Fruit fly (Drosophila melanogaster): ENCODE measurements around the gene msl-1.

Gene msl-1

DNA sequence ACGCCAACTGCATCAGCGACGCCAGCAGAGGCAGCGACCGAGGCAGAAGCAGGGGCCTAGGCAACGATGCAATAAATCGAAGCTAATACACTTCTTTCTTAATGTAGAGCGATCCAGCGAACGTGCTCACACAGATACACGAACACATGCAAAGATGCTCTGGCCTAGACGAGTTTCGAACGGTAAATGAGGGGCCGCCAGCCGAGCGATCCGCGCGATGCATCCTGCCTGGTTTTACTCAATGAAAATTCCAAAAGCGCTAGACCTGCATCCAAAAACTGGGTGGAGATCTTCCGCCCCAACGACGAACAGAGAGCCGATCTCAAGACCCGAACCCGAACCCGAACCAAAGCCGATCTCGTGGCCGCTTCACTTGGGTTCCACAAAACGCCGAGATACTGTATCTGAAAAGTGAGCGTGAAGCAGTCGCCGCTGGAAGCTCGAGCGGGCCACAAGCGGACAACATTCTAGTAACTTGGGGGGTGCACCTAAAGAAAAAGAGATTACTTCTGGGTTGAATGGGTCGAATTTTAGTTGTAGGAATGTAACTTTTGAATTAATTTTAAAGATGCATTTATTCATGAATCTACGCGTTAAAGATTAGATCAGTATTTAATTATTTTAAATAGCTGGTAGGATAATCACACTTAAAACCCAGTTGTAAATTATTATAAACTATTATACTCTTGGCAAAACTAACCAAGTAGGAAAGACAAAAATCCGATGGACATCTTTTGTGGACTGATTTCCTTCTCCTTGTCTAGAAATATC lies 44.3 kb upstream of the msl-1 start (continued):
- TF ChIP-seq CG10669 (GFP tag; optimal IDR thresholded peaks at IDR 0.05) (no peak), Hr38 (GFP tag; optimal IDR thresholded peaks at IDR 0.05) (no peak), acj6 (GFP tag; optimal IDR thresholded peaks at IDR 0.05) (no peak), dac (GFP tag; optimal IDR thresholded peaks at IDR 0.05) (no peak), achi (GFP tag; optimal IDR thresholded peaks at IDR 0.05) (no peak), fd59A (GFP tag; optimal IDR thresholded peaks at IDR 0.05) (no peak), CG8319 (GFP tag; optimal IDR thresholded peaks at IDR 0.05) (no peak), Eip75B (GFP tag; optimal IDR thresholded peaks at IDR 0.05) (peak; percentile 42), CG15336 (GFP tag; IDR thresholded peaks at IDR 0.05) (no peak; the same call in 1 of the 2 replicates), CG4318 (GFP tag; optimal IDR thresholded peaks at IDR 0.05) (no peak), ss (GFP tag; optimal IDR thresholded peaks at IDR 0.05) (peak; percentile 38 to 56), net (GFP tag; optimal IDR thresholded peaks at IDR 0.05) (peak; percentile 12), fkh (GFP tag; optimal IDR thresholded peaks at IDR 0.05) (no peak), CG6163 (GFP tag; IDR thresholded peaks at IDR 0.05) (no peak), vri (GFP tag; optimal IDR thresholded peaks at IDR 0.05) (no peak), CG3032 (tag; optimal IDR thresholded peaks at IDR 0.05) (no peak), Sox15 (GFP tag; optimal IDR thresholded peaks at IDR 0.05) (no peak), eg (GFP tag; IDR thresholded peaks at IDR 0.05) (peak; percentile 40; the same call in 1 of the 3 replicates), cyc (GFP tag; optimal IDR thresholded peaks at IDR 0.05) (no peak), Sox14 (GFP tag; optimal IDR thresholded peaks at IDR 0.05) (no peak), CG7368 (GFP tag; optimal IDR thresholded peaks at IDR 0.05) (peak; percentile 4), svp (GFP tag) (peak; percentile 77), CG11902 (GFP tag; optimal IDR thresholded peaks at IDR 0.05) (no peak), fd85E (GFP tag; optimal IDR thresholded peaks at IDR 0.05) (no peak), CG3919 (GFP tag; optimal IDR thresholded peaks at IDR 0.05) (peak; percentile 42), Hr4 (GFP tag; optimal IDR thresholded peaks at IDR 0.05) (no peak), CG32006 (GFP tag; optimal IDR thresholded peaks at IDR 0.05) (peak; percentile 49), Met (GFP tag; optimal IDR thresholded peaks at IDR 0.05) (no peak), CG10631 (GFP tag; optimal IDR thresholded peaks at IDR 0.05) (no peak), CG11294 (GFP tag; IDR thresholded peaks at IDR 0.05) (no peak)

DNA sequence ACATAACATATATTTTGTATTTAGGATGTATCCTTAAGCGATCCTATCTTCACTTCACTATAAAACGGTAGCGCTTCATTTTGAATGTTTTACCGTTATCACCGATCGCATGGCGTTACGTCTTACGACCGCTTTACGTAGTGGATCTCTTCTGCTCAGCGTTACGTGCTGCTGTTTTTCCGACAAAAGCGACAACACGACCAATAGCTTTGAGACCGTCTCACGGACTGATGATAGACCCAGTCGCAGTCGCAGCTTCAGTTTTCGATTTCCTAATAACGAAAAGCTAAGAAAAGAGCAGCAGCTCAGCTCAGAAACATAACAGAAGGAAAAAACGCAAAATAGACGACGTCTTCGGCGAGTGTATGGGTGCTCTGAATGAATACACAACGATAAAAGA lies 43.7 kb upstream of the msl-1 start, which contains the start of gene CG10348:
Gene CG10348 (minus strand): TSS at position 234 of the 400 bp plus-strand sequence.
- TF ChIP-seq Sox102F (GFP tag; optimal IDR thresholded peaks at IDR 0.05) (no peak), svp (GFP tag) (no peak), Eip93F (GFP tag; optimal IDR thresholded peaks at IDR 0.05) (no peak), CG7368 (GFP tag; optimal IDR thresholded peaks at IDR 0.05) (no peak), CG6163 (GFP tag; IDR thresholded peaks at IDR 0.05) (no peak; the same call in 2 of the 3 replicates), Sox15 (GFP tag; optimal IDR thresholded peaks at IDR 0.05) (no peak), lz (GFP tag; optimal IDR thresholded peaks at IDR 0.05) (no peak), Eip78C (GFP tag) (no peak), Sox14 (GFP tag; optimal IDR thresholded peaks at IDR 0.05) (no peak), Lpt (GFP tag; optimal IDR thresholded peaks at IDR 0.05) (no peak), CG15336 (GFP tag; IDR thresholded peaks at IDR 0.05) (no peak), vri (GFP tag; optimal IDR thresholded peaks at IDR 0.05) (no peak), OdsH (GFP tag; optimal IDR thresholded peaks at IDR 0.05) (no peak), salr (GFP tag; optimal IDR thresholded peaks at IDR 0.05) (no peak), CG32006 (GFP tag; optimal IDR thresholded peaks at IDR 0.05) (no peak), dsx (GFP tag; optimal IDR thresholded peaks at IDR 0.05; ENCODE audit: poor library complexity, severe bottlenecking) (no peak)

DNA sequence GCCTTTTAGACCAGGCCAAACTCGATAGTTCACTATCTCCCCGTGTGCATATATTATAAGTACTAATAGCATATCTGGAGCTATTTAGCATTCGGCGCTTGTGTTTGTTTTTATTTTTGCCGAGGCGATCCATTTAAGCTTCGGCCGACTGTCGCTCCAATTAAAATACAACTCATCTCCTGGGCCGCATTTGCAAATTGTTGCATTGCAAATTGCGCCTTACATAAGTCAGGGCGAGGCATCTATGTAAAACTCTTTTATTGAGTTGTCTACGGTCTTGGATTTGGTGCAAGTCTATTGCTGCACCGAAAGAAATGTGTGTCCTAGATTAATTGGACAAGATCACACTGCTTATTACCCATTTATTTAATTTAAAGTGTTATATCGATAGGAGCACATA lies 39.4 kb upstream of the msl-1 start:
- TF ChIP-seq Hr4 (GFP tag; optimal IDR thresholded peaks at IDR 0.05) (peak; percentile 25), CG8632 (GFP tag; optimal IDR thresholded peaks at IDR 0.05) (no peak), CG11762 (GFP tag; optimal IDR thresholded peaks at IDR 0.05; ENCODE audit: insufficient read depth) (no peak), dsx (GFP tag; optimal IDR thresholded peaks at IDR 0.05; ENCODE audit: poor library complexity, severe bottlenecking) (no peak), Hr39 (GFP tag; optimal IDR thresholded peaks at IDR 0.05) (no peak)

Measured in whole organism, prepupa.